Fruit fly (Drosophila melanogaster): ENCODE data around the gene Acp29AB.

- TF ChIP-seq CTCF (optimal IDR thresholded peaks at IDR 0.05) (no peak), CG8478 (optimal IDR thresholded peaks at IDR 0.05) (no peak)
These were observed 21.6 kb downstream of the Acp29AB start for dm6 chr2L:8371354-8371937.
